Fruit fly (Drosophila melanogaster): ENCODE measurements around the gene Prosalpha4.

The Prosalpha4 gene

dm6 chrX:16288492-16288964 is 12.5 kb downstream of the Prosalpha4 start, which contains the start of the genes CG32576 and caz:
TSS of gene CG32576 (minus strand) at chrX:16288533.
TSS of gene caz (plus strand) at chrX:16288810.
- no peak for TF ChIP-seq Ets96B (tag; optimal IDR thresholded peaks at IDR 0.05)
- TF ChIP-seq fkh (GFP tag; optimal IDR thresholded peaks at IDR 0.05): peak; percentile 94
- peak; percentile 8 for TF ChIP-seq Eip78C (GFP tag)
- peak; percentile 23 for TF ChIP-seq vri (GFP tag; optimal IDR thresholded peaks at IDR 0.05)
- peak; percentile 47 for TF ChIP-seq achi (GFP tag; optimal IDR thresholded peaks at IDR 0.05)
- no peak for TF ChIP-seq CG6854 (GFP tag; optimal IDR thresholded peaks at IDR 0.05)
- TF ChIP-seq CG6792 (GFP tag; optimal IDR thresholded peaks at IDR 0.05): peak; percentile 13
- no peak for TF ChIP-seq Hr39 (GFP tag; optimal IDR thresholded peaks at IDR 0.05)
- no peak for TF ChIP-seq Smox (GFP tag; optimal IDR thresholded peaks at IDR 0.05)
- TF ChIP-seq salr (GFP tag; optimal IDR thresholded peaks at IDR 0.05): no peak
- peak; percentile 43 for TF ChIP-seq Sox102F (GFP tag; optimal IDR thresholded peaks at IDR 0.05)
- TF ChIP-seq topi (GFP tag; optimal IDR thresholded peaks at IDR 0.05): no peak
- no peak for TF ChIP-seq svp (GFP tag)
- no peak for TF ChIP-seq Sox15 (GFP tag; optimal IDR thresholded peaks at IDR 0.05)
- TF ChIP-seq CG10631 (GFP tag; optimal IDR thresholded peaks at IDR 0.05): peak; percentile 51
- TF ChIP-seq Blimp-1 (GFP tag; optimal IDR thresholded peaks at IDR 0.05): peak; percentile 8
- TF ChIP-seq acj6 (GFP tag; optimal IDR thresholded peaks at IDR 0.05): peak; percentile 46
- TF ChIP-seq CG8632 (GFP tag; optimal IDR thresholded peaks at IDR 0.05): no peak
- no peak for TF ChIP-seq pdm3 (GFP tag; optimal IDR thresholded peaks at IDR 0.05)
- TF ChIP-seq lz (GFP tag; optimal IDR thresholded peaks at IDR 0.05): peak; percentile 12
- TF ChIP-seq cyc (GFP tag; optimal IDR thresholded peaks at IDR 0.05): peak; percentile 3
- peak; percentile 88 for TF ChIP-seq dsx (GFP tag; optimal IDR thresholded peaks at IDR 0.05; ENCODE audit: poor library complexity, severe bottlenecking)
- peak; percentile 49 for TF ChIP-seq esn (GFP tag; optimal IDR thresholded peaks at IDR 0.05)
- peak; percentile 23 for TF ChIP-seq CG3032 (tag; optimal IDR thresholded peaks at IDR 0.05)

dm6 chrX:16288999-16289398 is 12.9 kb downstream of the Prosalpha4 start:
- no peak for TF ChIP-seq CG6276 (GFP tag; optimal IDR thresholded peaks at IDR 0.05)
- TF ChIP-seq spab (GFP tag; optimal IDR thresholded peaks at IDR 0.05): no peak
- no peak for TF ChIP-seq CG10631 (GFP tag; optimal IDR thresholded peaks at IDR 0.05)
- TF ChIP-seq CG32006 (GFP tag; optimal IDR thresholded peaks at IDR 0.05): no peak
- no peak for TF ChIP-seq CG11902 (GFP tag; optimal IDR thresholded peaks at IDR 0.05)
- TF ChIP-seq CG15336 (GFP tag; IDR thresholded peaks at IDR 0.05): no peak
- no peak for TF ChIP-seq dac (GFP tag; optimal IDR thresholded peaks at IDR 0.05)
- TF ChIP-seq CG8119 (GFP tag; IDR thresholded peaks at IDR 0.05): no peak
- no peak for TF ChIP-seq Gug (GFP tag; IDR thresholded peaks at IDR 0.05)
- TF ChIP-seq CG11762 (GFP tag; optimal IDR thresholded peaks at IDR 0.05; ENCODE audit: insufficient read depth): no peak
- TF ChIP-seq fd85E (GFP tag; optimal IDR thresholded peaks at IDR 0.05): no peak

- TF ChIP-seq dac (GFP tag; optimal IDR thresholded peaks at IDR 0.05): no peak
- no peak for TF ChIP-seq CG10631 (GFP tag; optimal IDR thresholded peaks at IDR 0.05)
- TF ChIP-seq svp (GFP tag): no peak
- TF ChIP-seq Sox102F (GFP tag; optimal IDR thresholded peaks at IDR 0.05): no peak
Measured at dm6 chrX:16292646-16293045, 16.6 kb downstream of the Prosalpha4 start.

- TF ChIP-seq cyc (GFP tag; optimal IDR thresholded peaks at IDR 0.05) (peak; percentile 30), Sox14 (GFP tag; optimal IDR thresholded peaks at IDR 0.05) (peak; percentile 57), Hr39 (GFP tag; optimal IDR thresholded peaks at IDR 0.05) (no peak), dsx (GFP tag; optimal IDR thresholded peaks at IDR 0.05; ENCODE audit: poor library complexity, severe bottlenecking) (no peak), fd85E (GFP tag; optimal IDR thresholded peaks at IDR 0.05) (no peak), CG4318 (GFP tag; optimal IDR thresholded peaks at IDR 0.05) (no peak), OdsH (GFP tag; optimal IDR thresholded peaks at IDR 0.05) (no peak), CG34406 (GFP tag; optimal IDR thresholded peaks at IDR 0.05) (no peak), Met (GFP tag; optimal IDR thresholded peaks at IDR 0.05) (no peak), salr (GFP tag; optimal IDR thresholded peaks at IDR 0.05) (no peak), lz (GFP tag; optimal IDR thresholded peaks at IDR 0.05) (peak; percentile 36), fkh (GFP tag; optimal IDR thresholded peaks at IDR 0.05) (peak; percentile 41), CG10669 (GFP tag; optimal IDR thresholded peaks at IDR 0.05) (no peak), CG3919 (GFP tag; optimal IDR thresholded peaks at IDR 0.05) (no peak), CG11762 (GFP tag; optimal IDR thresholded peaks at IDR 0.05; ENCODE audit: insufficient read depth) (no peak), topi (GFP tag; optimal IDR thresholded peaks at IDR 0.05) (peak; percentile 51), Gug (GFP tag; IDR thresholded peaks at IDR 0.05) (no peak), CG6276 (GFP tag; optimal IDR thresholded peaks at IDR 0.05) (no peak), CG8319 (GFP tag; optimal IDR thresholded peaks at IDR 0.05) (no peak), Hr4 (GFP tag; optimal IDR thresholded peaks at IDR 0.05) (no peak)
Measured at dm6 chrX:16296423-16297292, 20.6 kb downstream of the Prosalpha4 start, which contains the start of gene CG3632. TSS of gene CG3632 (plus strand) at chrX:16296671.

All from whole organism, prepupa.